Fruit fly (Drosophila melanogaster): Measurements from ENCODE around the gene COX7B.

DNA sequence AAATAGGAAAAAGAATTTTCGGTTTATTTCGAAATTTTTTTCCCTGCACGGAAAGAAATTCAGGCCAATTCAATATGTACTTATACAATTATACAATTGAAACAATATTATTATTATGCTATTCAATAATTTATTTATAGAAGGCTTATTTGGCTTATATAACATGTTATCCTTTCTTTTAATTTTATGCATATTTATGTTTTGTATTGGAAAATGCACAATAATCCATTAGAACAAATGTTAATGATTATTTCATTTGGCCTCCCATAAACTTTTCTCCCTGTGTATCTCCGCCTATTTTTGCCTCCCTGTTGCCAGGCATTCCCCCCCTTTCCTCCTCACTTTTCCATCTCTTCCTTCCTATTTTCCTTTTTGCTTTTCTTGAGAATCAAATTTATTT, 22.6 kb downstream of the COX7B start:
- TF ChIP-seq topi (GFP tag; optimal IDR thresholded peaks at IDR 0.05) (no peak), svp (GFP tag) (no peak), CG8632 (GFP tag; optimal IDR thresholded peaks at IDR 0.05) (no peak), CG10631 (GFP tag; optimal IDR thresholded peaks at IDR 0.05) (no peak), CG3032 (tag; optimal IDR thresholded peaks at IDR 0.05) (no peak), CG7368 (GFP tag; optimal IDR thresholded peaks at IDR 0.05) (no peak), Lpt (GFP tag; optimal IDR thresholded peaks at IDR 0.05) (no peak), CG34406 (GFP tag; optimal IDR thresholded peaks at IDR 0.05) (no peak), lz (GFP tag; optimal IDR thresholded peaks at IDR 0.05) (no peak), CG11762 (GFP tag; optimal IDR thresholded peaks at IDR 0.05; ENCODE audit: insufficient read depth) (no peak), Hr4 (GFP tag; optimal IDR thresholded peaks at IDR 0.05) (no peak)

Measured in whole organism, prepupa.